Worm (Caenorhabditis elegans): ENCODE data around the gene skpt-1.

DNA sequence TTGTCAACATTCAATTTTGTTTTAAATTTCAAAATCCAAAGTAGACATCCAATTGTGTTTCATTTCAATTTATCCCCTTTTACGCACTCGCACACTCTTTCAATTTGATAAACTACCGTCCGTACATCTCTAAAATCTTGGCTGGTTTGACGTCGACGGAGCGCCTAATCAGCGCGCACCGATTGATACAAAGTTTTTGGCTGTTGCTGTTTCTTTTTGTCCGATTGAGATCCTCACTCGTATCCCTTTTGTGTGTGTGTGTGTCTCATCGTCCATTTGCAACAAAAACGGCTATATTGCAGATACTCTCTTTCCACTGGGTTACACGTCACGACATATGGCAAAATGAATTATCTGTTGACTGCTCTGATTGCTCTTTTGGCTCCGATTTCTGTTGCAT, 26.0 kb upstream of the skpt-1 start, which contains the start of gene lon-1:
- TF ChIP-seq nhr-23 (tag; optimal IDR thresholded peaks at IDR 0.05) (no peak), ceh-82 (tag; optimal IDR thresholded peaks at IDR 0.05) (no peak), lin-39 (tag; optimal IDR thresholded peaks at IDR 0.05) (no peak), fos-1 (tag; optimal IDR thresholded peaks at IDR 0.05) (no peak), egl-27 (tag; optimal IDR thresholded peaks at IDR 0.05) (no peak), unc-62 (GFP tag; optimal IDR thresholded peaks at IDR 0.05) (no peak), elt-3 (tag; optimal IDR thresholded peaks at IDR 0.05) (no peak), lsy-2 (tag; optimal IDR thresholded peaks at IDR 0.05) (no peak), mdl-1 (tag; optimal IDR thresholded peaks at IDR 0.05) (no peak), lin-13 (GFP tag; optimal IDR thresholded peaks at IDR 0.05) (no peak), ama-1 (optimal IDR thresholded peaks at IDR 0.05) (no peak)

Data from whole organism, L2 larva.